Worm (Caenorhabditis elegans) whole organism, mixed stage, embryonic: Measurements from ENCODE around the gene F47B7.3.

Source experiments
- blmp-1 ChIP-seq: fragments of 150-350 bp; optimal IDR thresholded peaks from 2 replicates; lab custom pipeline; 2014; ENCODE audit warnings: missing biosample characterization, missing genetic modification characterization
- ceh-83 ChIP-seq: fragments of 200-800 bp; sonication (Bioruptor generic); optimal IDR thresholded peaks from 2 replicates; lab custom pipeline; 2018; ENCODE audit warnings: mild to moderate bottlenecking, missing genetic modification characterization, missing compliant biosample characterization
- mab-5 ChIP-seq: fragments of 150-350 bp; optimal IDR thresholded peaks from 2 replicates; lab custom pipeline; 2014; ENCODE audit warnings: missing biosample characterization, missing genetic modification characterization
- nhr-12 ChIP-seq: fragments of 150-350 bp; optimal IDR thresholded peaks from 2 replicates; lab custom pipeline; 2014; ENCODE audit warnings: missing biosample characterization, missing genetic modification characterization
- nhr-237 ChIP-seq: fragments of 150-350 bp; optimal IDR thresholded peaks from 2 replicates; lab custom pipeline; 2014; ENCODE audit warnings: missing biosample characterization, missing genetic modification characterization
- pha-4 ChIP-seq: fragments of 150-350 bp; optimal IDR thresholded peaks from 2 replicates; lab custom pipeline; 2018; ENCODE audit warnings: missing biosample characterization, missing genetic modification reagents, missing genetic modification characterization

ce11 chrX:3783659-3784058, 19.5 kb upstream of the F47B7.3 start:
- no peak for TF ChIP-seq mab-5
- TF ChIP-seq blmp-1 = no peak
- no peak for TF ChIP-seq ceh-83 (GFP tag; lab: Kevin White, UChicago)
- TF ChIP-seq pha-4 (tag; lab: Kevin White, UChicago) = no peak
- TF ChIP-seq nhr-237 (tag; lab: Kevin White, UChicago) = no peak
- no peak for TF ChIP-seq nhr-12 (tag; lab: Kevin White, UChicago)
